Fruit fly (Drosophila melanogaster): ENCODE results near the gene CG5953.

Gene CG5953

DNA sequence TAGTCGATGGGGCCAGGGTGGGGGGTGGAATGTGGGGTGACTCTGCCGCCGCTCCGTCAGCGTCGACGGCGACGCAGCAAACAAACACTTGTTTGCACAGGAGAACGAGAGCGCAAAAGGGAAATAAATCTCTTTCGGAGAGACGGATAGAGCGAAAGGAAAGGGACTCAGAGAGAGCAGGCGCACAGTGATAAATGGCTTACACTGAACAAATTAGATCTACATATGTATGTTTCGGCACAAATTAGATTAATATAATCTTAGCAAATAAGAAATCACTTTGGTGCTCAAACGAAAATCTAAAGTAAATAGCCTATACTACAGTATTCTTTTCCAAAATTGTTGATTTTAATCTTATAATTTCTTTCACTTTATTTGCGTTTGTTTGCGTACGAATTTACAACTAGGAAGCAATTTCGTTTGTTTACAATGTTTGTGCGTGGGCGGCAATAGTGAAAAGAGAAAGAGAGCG is 3.0 kb upstream of the CG5953 start (continued):
- peak; percentile 96 for TF ChIP-seq CG2712 (tag; optimal IDR thresholded peaks at IDR 0.05)
- TF ChIP-seq ATbp (GFP tag; optimal IDR thresholded peaks at IDR 0.05) = peak; percentile 95
- peak; percentile 98 for TF ChIP-seq Xrp1 (GFP tag; IDR thresholded peaks at IDR 0.05)
- TF ChIP-seq Myb (GFP tag; optimal IDR thresholded peaks at IDR 0.05) = peak; percentile 55
- TF ChIP-seq phol (tag; optimal IDR thresholded peaks at IDR 0.05) = peak; percentile 93
- TF ChIP-seq CG5180 (GFP tag; optimal IDR thresholded peaks at IDR 0.05) = peak; percentile 76
- peak; percentile 91 for TF ChIP-seq CG2202 (tag; optimal IDR thresholded peaks at IDR 0.05)
- TF ChIP-seq CG10979 (tag; optimal IDR thresholded peaks at IDR 0.05) = peak; percentile 96
- TF ChIP-seq lilli (GFP tag; optimal IDR thresholded peaks at IDR 0.05) = peak; percentile 84
- peak; percentile 79 for TF ChIP-seq dimm (GFP tag; IDR thresholded peaks at IDR 0.05)
- peak; percentile 78 for TF ChIP-seq toy (GFP tag; IDR thresholded peaks at IDR 0.05)
- TF ChIP-seq Tbp (GFP tag; optimal IDR thresholded peaks at IDR 0.05) = no peak
- no peak for TF ChIP-seq CG34224 (GFP tag; IDR thresholded peaks at IDR 0.05; ENCODE audit: partially characterized antibody)
- peak; percentile 88 for TF ChIP-seq CG12219 (GFP tag; optimal IDR thresholded peaks at IDR 0.05)
- peak; percentile 90 for TF ChIP-seq Chrac-16 (GFP tag; optimal IDR thresholded peaks at IDR 0.05)
- peak; percentile 61 for TF ChIP-seq CG11723 (GFP tag; optimal IDR thresholded peaks at IDR 0.05)
- no peak for TF ChIP-seq usp (GFP tag; optimal IDR thresholded peaks at IDR 0.05)
- peak; percentile 86 for TF ChIP-seq pum (GFP tag; optimal IDR thresholded peaks at IDR 0.05)
- TF ChIP-seq CG3726 (GFP tag; IDR thresholded peaks at IDR 0.05) = peak; percentile 91; the same call in 2 of the 3 replicates
- peak; percentile 84 for TF ChIP-seq psq (GFP tag; optimal IDR thresholded peaks at IDR 0.05)
- TF ChIP-seq chif (GFP tag; optimal IDR thresholded peaks at IDR 0.05) = peak; percentile 86 to 92
- TF ChIP-seq tgo (GFP tag; IDR thresholded peaks at IDR 0.05) = peak; percentile 91
- TF ChIP-seq CG10321 (GFP tag; IDR thresholded peaks at IDR 0.05) = peak; percentile 42; the same call in 1 of the 2 replicates
- peak; percentile 68 for TF ChIP-seq CG17186 (GFP tag; optimal IDR thresholded peaks at IDR 0.05)
- peak; percentile 87 for TF ChIP-seq Vsx1 (GFP tag; optimal IDR thresholded peaks at IDR 0.05)
- TF ChIP-seq fd96Cb (tag; optimal IDR thresholded peaks at IDR 0.05) = peak; percentile 94
- TF ChIP-seq sr (GFP tag; IDR thresholded peaks at IDR 0.05) = peak; percentile 84
- peak; percentile 65 for TF ChIP-seq Doc2 (GFP tag; IDR thresholded peaks at IDR 0.05)
- peak; percentile 94 for TF ChIP-seq trem (tag; optimal IDR thresholded peaks at IDR 0.05)
- TF ChIP-seq nau (GFP tag; optimal IDR thresholded peaks at IDR 0.05) = peak; percentile 93
- TF ChIP-seq ssp (GFP tag; IDR thresholded peaks at IDR 0.05) = peak; percentile 80
- peak; percentile 23 for TF ChIP-seq sd (tag; optimal IDR thresholded peaks at IDR 0.05)
- peak; percentile 68 for TF ChIP-seq CG4360 (GFP tag; IDR thresholded peaks at IDR 0.05)
- TF ChIP-seq CG4617 (GFP tag; optimal IDR thresholded peaks at IDR 0.05; ENCODE audit: borderline replicate concordance) = peak; percentile 68
- TF ChIP-seq Ravus (GFP tag; IDR thresholded peaks at IDR 0.05) = peak; percentile 82
- peak; percentile 58 for TF ChIP-seq CG10543 (GFP tag; optimal IDR thresholded peaks at IDR 0.05)
- peak; percentile 64 for TF ChIP-seq CG6654 (GFP tag; optimal IDR thresholded peaks at IDR 0.05)
- TF ChIP-seq NfI (GFP tag; optimal IDR thresholded peaks at IDR 0.05) = peak; percentile 89
- peak; percentile 82 for TF ChIP-seq CG9215 (GFP tag; IDR thresholded peaks at IDR 0.05)
- peak; percentile 66; the same call in 2 of the 3 replicates for TF ChIP-seq Optix (GFP tag; IDR thresholded peaks at IDR 0.05)

dm6 chr2L:16535071-16535581 is 2.4 kb upstream of the CG5953 start:
- peak; percentile 39 for TF ChIP-seq CG11723 (GFP tag; optimal IDR thresholded peaks at IDR 0.05)
- peak; percentile 75 for TF ChIP-seq CG2712 (tag; optimal IDR thresholded peaks at IDR 0.05)
- peak; percentile 60 for TF ChIP-seq eyg (GFP tag; optimal IDR thresholded peaks at IDR 0.05)
- no peak for TF ChIP-seq pfk (GFP tag; optimal IDR thresholded peaks at IDR 0.05)
- TF ChIP-seq tna (GFP tag; IDR thresholded peaks at IDR 0.05; ENCODE audit: partially characterized antibody) = no peak
- TF ChIP-seq CkIIα-i1 (GFP tag; IDR thresholded peaks at IDR 0.05) = no peak
- TF ChIP-seq al (GFP tag; IDR thresholded peaks at IDR 0.05) = peak; percentile 71
- TF ChIP-seq HmgD (GFP tag; optimal IDR thresholded peaks at IDR 0.05) = no peak
- TF ChIP-seq CG3407 (GFP tag; optimal IDR thresholded peaks at IDR 0.05) = no peak
- TF ChIP-seq amos (GFP tag; IDR thresholded peaks at IDR 0.05; ENCODE audit: partially characterized antibody) = no peak
- TF ChIP-seq CG6813 (GFP tag; optimal IDR thresholded peaks at IDR 0.05) = peak; percentile 33
- TF ChIP-seq da (GFP tag; optimal IDR thresholded peaks at IDR 0.05) = peak; percentile 38
- TF ChIP-seq ems (GFP tag; optimal IDR thresholded peaks at IDR 0.05) = peak; percentile 65
- TF ChIP-seq az2 (GFP tag; optimal IDR thresholded peaks at IDR 0.05) = peak; percentile 50
